Fruit fly (Drosophila melanogaster) whole organism, embryonic: ENCODE data around the gene EMC5.

Experiments used
- CG10209 ChIP-seq: fragments of 200-800 bp; sonication (Bioruptor generic); optimal IDR thresholded peaks from 3 replicates; lab custom pipeline; 2017; ENCODE audit warnings: missing biosample characterization, mild to moderate bottlenecking, missing genetic modification characterization, missing genetic modification reagents
- CG12744 ChIP-seq: fragments of 200-800 bp; sonication (Bioruptor generic); optimal IDR thresholded peaks from 2 replicates; lab custom pipeline; 2016; ENCODE audit warnings: missing biosample characterization, missing genetic modification characterization
- CG17568 ChIP-seq: fragments of 200-800 bp; sonication (Bioruptor generic); optimal IDR thresholded peaks from 2 replicates; lab custom pipeline; 2018; ENCODE audit warnings: missing biosample characterization, mild to moderate bottlenecking, missing genetic modification characterization, moderate library complexity
- CG18262 ChIP-seq: fragments of 200-800 bp; optimal IDR thresholded peaks from 3 replicates; lab custom pipeline; 2019; ENCODE audit warnings: missing biosample characterization, mild to moderate bottlenecking, missing genetic modification characterization, moderate library complexity
- CG32767 ChIP-seq: fragments of 200-800 bp; sonication (Bioruptor generic); IDR thresholded peaks from 2 replicates; pipeline ENCODE4 v1.3.6; 2022; ENCODE audit warnings: missing biosample characterization, missing genetic modification characterization
- CG4707 ChIP-seq: fragments of 200-800 bp; sonication (Bioruptor generic); optimal IDR thresholded peaks from 2 replicates; lab custom pipeline; 2018; ENCODE audit warnings: missing biosample characterization, mild to moderate bottlenecking, missing genetic modification characterization, moderate library complexity
- CG4820 ChIP-seq: fragments of 200-800 bp; sonication (Bioruptor generic); optimal IDR thresholded peaks from 3 replicates; lab custom pipeline; 2016; ENCODE audit warnings: missing biosample characterization, missing genetic modification characterization
- CG4854 ChIP-seq: fragments of 200-800 bp; sonication (Bioruptor generic); optimal IDR thresholded peaks from 2 replicates; lab custom pipeline; 2016; ENCODE audit warnings: missing biosample characterization, missing genetic modification characterization, inconsistent platforms
- CG6654 ChIP-seq: fragments of 200-800 bp; sonication (Bioruptor generic); optimal IDR thresholded peaks from 2 replicates; lab custom pipeline; 2017; ENCODE audit warnings: missing biosample characterization, mild to moderate bottlenecking, missing genetic modification characterization
- CG7963 ChIP-seq: fragments of 200-800 bp; sonication (Bioruptor generic); IDR thresholded peaks from 3 replicates; pipeline ENCODE4 v1.3.6; 2022; ENCODE audit warnings: missing biosample characterization, missing genetic modification characterization; ENCODE audit not compliant: partially characterized antibody
- CG9817 ChIP-seq: fragments of 200-800 bp; sonication (Bioruptor generic); optimal IDR thresholded peaks from 2 replicates; lab custom pipeline; 2018; ENCODE audit warnings: missing biosample characterization, mild to moderate bottlenecking, missing genetic modification characterization, moderate library complexity
- CG9876 ChIP-seq: fragments of 200-800 bp; sonication (Bioruptor generic); optimal IDR thresholded peaks from 2 replicates; lab custom pipeline; 2016; ENCODE audit warnings: missing biosample characterization, missing genetic modification characterization
- CHES-1-like ChIP-seq: fragments of 200-800 bp; sonication (Bioruptor generic); optimal IDR thresholded peaks from 2 replicates; lab custom pipeline; 2016; ENCODE audit warnings: missing biosample characterization, missing genetic modification characterization
- Camta ChIP-seq: fragments of 200-800 bp; sonication (Bioruptor generic); optimal IDR thresholded peaks from 2 replicates; lab custom pipeline; 2016; ENCODE audit warnings: missing biosample characterization, missing genetic modification characterization
- Dbx ChIP-seq: fragments of 200-800 bp; sonication (Bioruptor generic); IDR thresholded peaks from 3 replicates; pipeline ENCODE4 v1.3.6; 2022; ENCODE audit warnings: missing biosample characterization, missing genetic modification characterization
- Dp ChIP-seq: fragments of 200-800 bp; sonication (Bioruptor generic); optimal IDR thresholded peaks from 2 replicates; lab custom pipeline; 2018; ENCODE audit warnings: missing biosample characterization, mild to moderate bottlenecking, missing genetic modification characterization, moderate library complexity
- Fer2 ChIP-seq: fragments of 200-800 bp; sonication (Bioruptor generic); optimal IDR thresholded peaks from 2 replicates; lab custom pipeline; 2018; ENCODE audit warnings: missing biosample characterization, mild to moderate bottlenecking, missing genetic modification characterization, moderate library complexity
- GATAe ChIP-seq: fragments of 200-800 bp; sonication (Bioruptor generic); conservative IDR thresholded peaks from 2 replicates; pipeline ENCODE4 v1.3.6; 2022; ENCODE audit warnings: missing biosample characterization, missing genetic modification characterization
- HHEX ChIP-seq: fragments of 200-800 bp; sonication (Bioruptor generic); optimal IDR thresholded peaks from 3 replicates; lab custom pipeline; 2017; ENCODE audit warnings: missing biosample characterization, mild to moderate bottlenecking, missing genetic modification characterization, missing genetic modification reagents
- Hand ChIP-seq: fragments of 200-800 bp; sonication (Bioruptor generic); optimal IDR thresholded peaks from 2 replicates; lab custom pipeline; 2017; ENCODE audit warnings: mild to moderate bottlenecking, missing biosample characterization, missing genetic modification reagents, missing genetic modification characterization
- HmgZ ChIP-seq: fragments of 200-800 bp; sonication (Bioruptor generic); optimal IDR thresholded peaks from 2 replicates; lab custom pipeline; 2018; ENCODE audit warnings: missing biosample characterization, mild to moderate bottlenecking, missing genetic modification characterization
- Hsf ChIP-seq: fragments of 200-800 bp; sonication (Bioruptor generic); optimal IDR thresholded peaks from 3 replicates; lab custom pipeline; 2016; ENCODE audit warnings: missing biosample characterization, missing genetic modification characterization
- MESR4 ChIP-seq: fragments of 200-800 bp; sonication (Bioruptor generic); optimal IDR thresholded peaks from 2 replicates; lab custom pipeline; 2018; ENCODE audit warnings: missing biosample characterization, mild to moderate bottlenecking, missing genetic modification characterization, moderate library complexity
- Meics ChIP-seq: fragments of 200-800 bp; sonication (Bioruptor generic); optimal IDR thresholded peaks from 2 replicates; lab custom pipeline; 2017; ENCODE audit warnings: missing biosample characterization, mild to moderate bottlenecking, missing genetic modification characterization
- Nf-YC ChIP-seq: fragments of 200-800 bp; optimal IDR thresholded peaks from 3 replicates; lab custom pipeline; 2019; ENCODE audit warnings: missing biosample characterization, mild to moderate bottlenecking, missing genetic modification characterization, moderate library complexity
- PHDP ChIP-seq: fragments of 200-800 bp; sonication (Bioruptor generic); optimal IDR thresholded peaks from 3 replicates; lab custom pipeline; 2018; ENCODE audit warnings: missing biosample characterization, mild to moderate bottlenecking, missing genetic modification characterization, moderate library complexity
- aop ChIP-seq: fragments of 200-800 bp; sonication (Bioruptor generic); IDR thresholded peaks from 2 replicates; pipeline ENCODE4 v1.3.6; 2022; ENCODE audit warnings: missing biosample characterization, missing genetic modification characterization
- cg ChIP-seq: fragments of 200-800 bp; sonication (Bioruptor generic); optimal IDR thresholded peaks from 3 replicates; lab custom pipeline; 2019; ENCODE audit warnings: missing biosample characterization, mild to moderate bottlenecking, missing genetic modification characterization, moderate library complexity
- chinmo ChIP-seq: fragments of 200-800 bp; sonication (Bioruptor generic); IDR thresholded peaks from 4 replicates; pipeline ENCODE4 v1.3.6; 2022; ENCODE audit warnings: missing biosample characterization, missing genetic modification characterization; ENCODE audit not compliant: partially characterized antibody
- croc ChIP-seq: fragments of 200-800 bp; sonication (Bioruptor generic); conservative IDR thresholded peaks from 3 replicates; pipeline ENCODE4 v1.3.6; 2022; ENCODE audit warnings: missing biosample characterization, missing genetic modification characterization
- dpn ChIP-seq, 2 experiments: fragments of 200-800 bp; sonication (Bioruptor generic); optimal IDR thresholded peaks; 3 replicates each; lab custom pipeline; 2016; ENCODE audit warnings: missing biosample characterization in 2 of 2, missing genetic modification characterization in 2 of 2
- ewg ChIP-seq: fragments of 200-800 bp; sonication (Bioruptor generic); optimal IDR thresholded peaks from 3 replicates; lab custom pipeline; 2017; ENCODE audit warnings: mild to moderate bottlenecking, missing biosample characterization, missing genetic modification reagents, missing genetic modification characterization
- ftz-f1 ChIP-seq: fragments of 200-800 bp; sonication (Bioruptor generic); optimal IDR thresholded peaks from 2 replicates; lab custom pipeline; 2016; ENCODE audit warnings: missing biosample characterization, missing genetic modification characterization
- gsb ChIP-seq: fragments of 200-800 bp; sonication (Bioruptor generic); IDR thresholded peaks from 2 replicates; pipeline ENCODE4 v1.3.6; 2022; ENCODE audit warnings: missing biosample characterization, missing genetic modification characterization
- her ChIP-seq: fragments of 200-800 bp; sonication (Bioruptor generic); optimal IDR thresholded peaks from 2 replicates; lab custom pipeline; 2016; ENCODE audit warnings: missing biosample characterization, missing genetic modification characterization
- lab ChIP-seq: fragments of 200-800 bp; sonication (Bioruptor generic); optimal IDR thresholded peaks from 3 replicates; lab custom pipeline; 2017; ENCODE audit warnings: missing biosample characterization, missing genetic modification characterization, mild to moderate bottlenecking, moderate library complexity, missing genetic modification reagents
- lmd ChIP-seq: fragments of 200-800 bp; sonication (Bioruptor generic); IDR thresholded peaks from 2 replicates; pipeline ENCODE4 v1.3.6; 2022; ENCODE audit warnings: missing biosample characterization, missing genetic modification characterization
- pfk ChIP-seq: fragments of 200-800 bp; sonication (Bioruptor generic); optimal IDR thresholded peaks from 2 replicates; lab custom pipeline; 2018; ENCODE audit warnings: missing biosample characterization, mild to moderate bottlenecking, missing genetic modification characterization, moderate library complexity
- pho ChIP-seq: fragments of 200-800 bp; sonication (Bioruptor generic); optimal IDR thresholded peaks from 2 replicates; lab custom pipeline; 2016; ENCODE audit warnings: missing biosample characterization, missing genetic modification characterization
- prd ChIP-seq, 3 experiments: fragments of >200 bp in 2 of 3; fragments of 200-800 bp in 1 of 3; sonication (Bioruptor generic) in 1 of 3; optimal IDR thresholded peaks in 2 of 3; IDR thresholded peaks in 1 of 3; 2 replicates in 2 of 3; 3 replicates in 1 of 3; pipeline versions ENCODE4 v1.3.6 to Lab custom; 2017 to 2022; ENCODE audit warnings: missing biosample characterization in 1 of 3, missing genetic modification characterization in 1 of 3
- pum ChIP-seq: fragments of 200-800 bp; sonication (Bioruptor generic); optimal IDR thresholded peaks from 2 replicates; lab custom pipeline; 2016; ENCODE audit warnings: missing biosample characterization, missing genetic modification characterization
- ranshi ChIP-seq: fragments of 200-800 bp; sonication (Bioruptor generic); IDR thresholded peaks from 2 replicates; pipeline ENCODE4 v1.3.6; 2022; ENCODE audit warnings: missing biosample characterization, missing genetic modification characterization
- ro ChIP-seq: fragments of 200-800 bp; sonication (Bioruptor generic); IDR thresholded peaks from 2 replicates; pipeline ENCODE4 v1.3.6; 2022; ENCODE audit warnings: missing biosample characterization, missing genetic modification characterization
- shn ChIP-seq: fragments of 200-800 bp; sonication (Bioruptor generic); optimal IDR thresholded peaks from 3 replicates; lab custom pipeline; 2016; ENCODE audit warnings: missing biosample characterization, missing genetic modification characterization
- sna ChIP-seq: fragments of 200-800 bp; sonication (Bioruptor generic); IDR thresholded peaks from 2 replicates; pipeline ENCODE4 v1.3.6; 2022; ENCODE audit warnings: missing biosample characterization, missing genetic modification characterization; ENCODE audit not compliant: partially characterized antibody
- tna ChIP-seq: fragments of 200-800 bp; sonication (Bioruptor generic); IDR thresholded peaks from 2 replicates; pipeline ENCODE4 v1.3.6; 2022; ENCODE audit warnings: missing biosample characterization, missing genetic modification characterization; ENCODE audit not compliant: partially characterized antibody
- ttk ChIP-seq: fragments of 200-800 bp; sonication (Bioruptor generic); IDR thresholded peaks from 2 replicates; pipeline ENCODE4 v2.1.2; 2022; ENCODE audit warnings: missing biosample characterization, missing genetic modification characterization
- vvl ChIP-seq: fragments of 200-800 bp; sonication (Bioruptor generic); IDR thresholded peaks from 2 replicates; pipeline ENCODE4 v1.3.6; 2022; ENCODE audit warnings: missing biosample characterization, missing genetic modification characterization
- wek ChIP-seq: fragments of 200-800 bp; sonication (Bioruptor generic); optimal IDR thresholded peaks from 3 replicates; lab custom pipeline; 2018; ENCODE audit warnings: missing biosample characterization, mild to moderate bottlenecking, missing genetic modification characterization, moderate library complexity

Gene EMC5

dm6 chr2L:18948065-18948723 is 39.3 kb upstream of the EMC5 start (continued):
- no peak for TF ChIP-seq CG12744 (GFP tag; lab: Kevin White, UChicago)
- no peak for TF ChIP-seq vvl
- TF ChIP-seq Camta (GFP tag; lab: Kevin White, UChicago), result peak; percentile 46
- peak; percentile 77 for TF ChIP-seq CG10209 (GFP tag; lab: Kevin White, UChicago)
- TF ChIP-seq MESR4 (GFP tag; lab: Kevin White, UChicago), result no peak
- TF ChIP-seq CG17568 (GFP tag; lab: Kevin White, UChicago), result peak; percentile 47
- no peak for TF ChIP-seq Dp (GFP tag; lab: Kevin White, UChicago)
- peak; percentile 62 for TF ChIP-seq CG4707
- TF ChIP-seq cg, result no peak
- peak; percentile 84 for TF ChIP-seq PHDP
- peak; percentile 24 to 77 for TF ChIP-seq dpn (GFP tag; optimal IDR thresholded peaks at IDR 0.05; lab: Kevin White, UChicago)
- no peak for TF ChIP-seq shn
- no peak for TF ChIP-seq aop (GFP tag; lab: Robert Waterston, UW)
- peak; percentile 38 for TF ChIP-seq CG9817 (tag; lab: Kevin White, UChicago)
- TF ChIP-seq HHEX (GFP tag; lab: Kevin White, UChicago), result peak; percentile 13
- peak; percentile 19; the same call in 1 of the 2 replicates for TF ChIP-seq ranshi (GFP tag; lab: Robert Waterston, UW)
- TF ChIP-seq Hsf (GFP tag; lab: Kevin White, UChicago), result peak; percentile 68
- no peak for TF ChIP-seq CG9876 (GFP tag; lab: Kevin White, UChicago)
- TF ChIP-seq ewg (GFP tag; lab: Kevin White, UChicago), result peak; percentile 68
- peak; percentile 73 for TF ChIP-seq croc (GFP tag; lab: Robert Waterston, UW)
- TF ChIP-seq prd (optimal IDR thresholded peaks at IDR 0.05; lab: Kevin White, UChicago), result no peak
- peak; percentile 63; the same call in 2 of the 3 replicates for TF ChIP-seq prd (GFP tag; IDR thresholded peaks at IDR 0.05; lab: Robert Waterston, UW)
- TF ChIP-seq CG32767 (GFP tag; lab: Robert Waterston, UW), result no peak
- TF ChIP-seq Fer2 (tag; lab: Kevin White, UChicago), result peak; percentile 32
- TF ChIP-seq pho (GFP tag; lab: Kevin White, UChicago), result peak; percentile 9
- no peak for TF ChIP-seq ttk
- TF ChIP-seq lab, result peak; percentile 56
- TF ChIP-seq Meics, result peak; percentile 7
- TF ChIP-seq CG4820 (GFP tag; lab: Kevin White, UChicago), result peak; percentile 48
- no peak for TF ChIP-seq CG7963 (GFP tag; lab: Robert Waterston, UW)
- TF ChIP-seq chinmo, result no peak
- peak; percentile 66 for TF ChIP-seq lmd (GFP tag; lab: Robert Waterston, UW)
- TF ChIP-seq gsb (GFP tag; lab: Robert Waterston, UW), result no peak
- TF ChIP-seq tna, result no peak
- TF ChIP-seq CHES-1-like (GFP tag; lab: Kevin White, UChicago), result no peak
- TF ChIP-seq pum (GFP tag; lab: Kevin White, UChicago), result peak; percentile 27
- no peak for TF ChIP-seq her (GFP tag; lab: Kevin White, UChicago)
- TF ChIP-seq ftz-f1 (GFP tag; lab: Kevin White, UChicago), result no peak
- peak; percentile 5 for TF ChIP-seq HmgZ (tag; lab: Kevin White, UChicago)
- TF ChIP-seq ro, result no peak
- TF ChIP-seq Dbx, result 0 out of 3 replicates have a peak, but pooled peaks have one; percentile 7
- no peak for TF ChIP-seq CG4854 (GFP tag; lab: Kevin White, UChicago)
- TF ChIP-seq wek (GFP tag; lab: Kevin White, UChicago), result no peak
- peak; percentile 22 for TF ChIP-seq Nf-YC (tag; lab: Kevin White, UChicago)
- TF ChIP-seq pfk (GFP tag; lab: Kevin White, UChicago), result no peak
- TF ChIP-seq sna (GFP tag; lab: Robert Waterston, UW), result no peak
- TF ChIP-seq Hand (GFP tag; lab: Kevin White, UChicago), result peak; percentile 46
- TF ChIP-seq CG18262 (tag; lab: Kevin White, UChicago), result peak; percentile 91
- no peak for TF ChIP-seq CG6654 (GFP tag; lab: Kevin White, UChicago)
- no peak for TF ChIP-seq GATAe (GFP tag; lab: Robert Waterston, UW)
